Worm (Caenorhabditis elegans) whole organism, L2 larva: Measurements from ENCODE around the gene F54D8.10.
"Not testable (repeated sequence)": the region's sequence is repeated elsewhere in the genome, so short reads cannot be mapped to it uniquely, and the experiment has no call there.

ENCODE experiments used
- ceh-16 ChIP-seq: fragments of 150-350 bp; optimal IDR thresholded peaks from 2 replicates; lab custom pipeline; 2014; ENCODE audit warnings: missing biosample characterization, missing genetic modification characterization
- skn-1 ChIP-seq: sonication (generic microtip); optimal IDR thresholded peaks from 2 replicates; lab custom pipeline; 2017; ENCODE audit warnings: missing biosample characterization, missing genetic modification characterization
- snpc-4 ChIP-seq: fragments of 150-350 bp; optimal IDR thresholded peaks from 2 replicates; lab custom pipeline; 2014; ENCODE audit warnings: missing biosample characterization, missing genetic modification characterization
- unc-62 ChIP-seq: fragments of 150-350 bp; optimal IDR thresholded peaks from 2 replicates; lab custom pipeline; 2014; ENCODE audit warnings: missing biosample characterization, missing genetic modification reagents, missing genetic modification characterization
- ztf-4 ChIP-seq: fragments of 150-350 bp; optimal IDR thresholded peaks from 2 replicates; lab custom pipeline; 2014; ENCODE audit warnings: missing biosample characterization, missing genetic modification characterization

DNA sequence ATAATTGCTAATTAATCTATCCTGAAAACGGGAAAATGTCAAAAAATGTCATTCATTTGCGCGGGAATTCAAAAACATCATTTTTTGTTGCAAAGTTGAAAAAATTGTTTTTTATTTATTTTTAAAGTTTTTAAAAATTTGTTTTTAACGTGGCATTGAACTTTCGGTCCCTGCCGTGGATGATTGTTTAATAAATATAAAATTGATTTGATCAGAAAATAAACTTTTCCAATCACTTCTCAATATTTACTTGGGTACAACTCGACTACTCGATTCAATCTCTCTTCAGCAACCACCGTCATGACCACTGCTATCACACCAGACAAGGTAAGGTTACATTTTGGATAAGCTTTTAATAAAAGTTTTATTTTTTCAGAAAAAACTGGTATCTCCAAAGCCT is 32.2 kb upstream of the F54D8.10 start, which contains the start of gene C45G9.4:
- not testable (repeated sequence) for TF ChIP-seq unc-62 (GFP tag; lab: Kevin White, UChicago); ztf-4 (tag; lab: Kevin White, UChicago); ceh-16 (tag; lab: Kevin White, UChicago); snpc-4 (tag; lab: Kevin White, UChicago); skn-1 (tag; lab: Kevin White, UChicago)
